Fruit fly (Drosophila melanogaster): ENCODE results near the gene side-II.
A peak's percentile ranks its signal among the peaks of the same experiment; 100 is the strongest.

side-II gene

dm6 chr2L:15009703-15010102, 37.6 kb upstream of the side-II start, which contains the start of the genes THG and Rnmt (continued):
- TF ChIP-seq CG4707 (GFP tag; optimal IDR thresholded peaks at IDR 0.05): peak; percentile 20
- TF ChIP-seq sc (optimal IDR thresholded peaks at IDR 0.05): no peak
- TF ChIP-seq sc (GFP tag; optimal IDR thresholded peaks at IDR 0.05): peak; percentile 61
- peak; percentile 50 for TF ChIP-seq HHEX (GFP tag; optimal IDR thresholded peaks at IDR 0.05)
- TF ChIP-seq Ravus (GFP tag; IDR thresholded peaks at IDR 0.05): peak; percentile 28; the same call in 1 of the 2 replicates
- TF ChIP-seq NK7.1 (GFP tag; optimal IDR thresholded peaks at IDR 0.05): peak; percentile 0
- peak; percentile 79 for TF ChIP-seq hb (GFP tag; IDR thresholded peaks at IDR 0.05; ENCODE audit: partially characterized antibody)
- peak; percentile 52; the same call in 2 of the 3 replicates for TF ChIP-seq CG2889 (GFP tag; IDR thresholded peaks at IDR 0.05)
- peak; percentile 82 for TF ChIP-seq E2f1 (GFP tag; IDR thresholded peaks at IDR 0.05)
- TF ChIP-seq CG17361 (GFP tag; IDR thresholded peaks at IDR 0.05): peak; percentile 78
- peak; percentile 74 for TF ChIP-seq nerfin-2 (GFP tag; IDR thresholded peaks at IDR 0.05; ENCODE audit: partially characterized antibody)
- TF ChIP-seq dpn (GFP tag; optimal IDR thresholded peaks at IDR 0.05): peak; percentile 68 to 90
- peak; percentile 90 for TF ChIP-seq zfh1 (GFP tag; IDR thresholded peaks at IDR 0.05)
- TF ChIP-seq CG11247 (GFP tag; IDR thresholded peaks at IDR 0.05): peak; percentile 89
- TF ChIP-seq BtbVII (GFP tag; optimal IDR thresholded peaks at IDR 0.05): peak; percentile 2
- peak; percentile 83 for TF ChIP-seq CG11504 (tag; optimal IDR thresholded peaks at IDR 0.05)
- peak; percentile 88 for TF ChIP-seq dmrt11E (tag; optimal IDR thresholded peaks at IDR 0.05)
- TF ChIP-seq CG3726 (GFP tag; IDR thresholded peaks at IDR 0.05): peak; percentile 65; the same call in 2 of the 3 replicates
- peak; percentile 84 for TF ChIP-seq CG34224 (GFP tag; IDR thresholded peaks at IDR 0.05; ENCODE audit: partially characterized antibody)
- TF ChIP-seq CG9609 (GFP tag; optimal IDR thresholded peaks at IDR 0.05): no peak
- TF ChIP-seq CG16779 (GFP tag; IDR thresholded peaks at IDR 0.05): 0 out of 2 replicates have a peak, but pooled peaks have one; percentile 9
- TF ChIP-seq slou (GFP tag; optimal IDR thresholded peaks at IDR 0.05): peak; percentile 43
- TF ChIP-seq NC2β (GFP tag; optimal IDR thresholded peaks at IDR 0.05): peak; percentile 88
- peak; percentile 7 for TF ChIP-seq kah (GFP tag; optimal IDR thresholded peaks at IDR 0.05)
- peak; percentile 9 for TF ChIP-seq Sin3A (optimal IDR thresholded peaks at IDR 0.05)
- peak; percentile 74 for TF ChIP-seq CG3281 (GFP tag; optimal IDR thresholded peaks at IDR 0.05)
- peak; percentile 62 for TF ChIP-seq CG18476 (GFP tag; optimal IDR thresholded peaks at IDR 0.05)
- TF ChIP-seq CG11560 (tag; IDR thresholded peaks at IDR 0.05): peak; percentile 51; the same call in 1 of the 3 replicates
- TF ChIP-seq CG10654 (GFP tag; optimal IDR thresholded peaks at IDR 0.05): peak; percentile 79
- peak; percentile 52 for TF ChIP-seq cwo (GFP tag; optimal IDR thresholded peaks at IDR 0.05)
- TF ChIP-seq Poxn (GFP tag; IDR thresholded peaks at IDR 0.05): peak; percentile 45; the same call in 1 of the 2 replicates
- peak; percentile 13 for TF ChIP-seq disco-r (GFP tag; optimal IDR thresholded peaks at IDR 0.05)
- TF ChIP-seq CG9932 (GFP tag; IDR thresholded peaks at IDR 0.05): peak; percentile 94
- peak; percentile 73 for TF ChIP-seq CG13624 (GFP tag; optimal IDR thresholded peaks at IDR 0.05)
- peak; percentile 71 for TF ChIP-seq vfl (GFP tag; optimal IDR thresholded peaks at IDR 0.05)
- TF ChIP-seq Aef1 (GFP tag; IDR thresholded peaks at IDR 0.05): peak; percentile 82
- peak; percentile 67 for TF ChIP-seq caup (GFP tag; optimal IDR thresholded peaks at IDR 0.05; ENCODE audit: severe bottlenecking)
- TF ChIP-seq Mes4 (GFP tag; optimal IDR thresholded peaks at IDR 0.05): peak; percentile 37
- peak; percentile 86 for TF ChIP-seq tin (GFP tag; optimal IDR thresholded peaks at IDR 0.05)
- TF ChIP-seq Dip3 (GFP tag; optimal IDR thresholded peaks at IDR 0.05): peak; percentile 60
- peak; percentile 38; the same call in 1 of the 2 replicates for TF ChIP-seq Lim3 (GFP tag; IDR thresholded peaks at IDR 0.05)
- TF ChIP-seq Hmx (GFP tag; optimal IDR thresholded peaks at IDR 0.05): peak; percentile 43
- TF ChIP-seq Dad (GFP tag; optimal IDR thresholded peaks at IDR 0.05): peak; percentile 64
- TF ChIP-seq CG17359 (tag; optimal IDR thresholded peaks at IDR 0.05): peak; percentile 72
- TF ChIP-seq CG9437 (GFP tag; optimal IDR thresholded peaks at IDR 0.05): peak; percentile 46
- TF ChIP-seq grn (GFP tag; optimal IDR thresholded peaks at IDR 0.05): no peak
- peak; percentile 55 for TF ChIP-seq nerfin-1 (tag; optimal IDR thresholded peaks at IDR 0.05)
- peak; percentile 59 for TF ChIP-seq CG17568 (GFP tag; optimal IDR thresholded peaks at IDR 0.05)
- TF ChIP-seq sug (tag; optimal IDR thresholded peaks at IDR 0.05): peak; percentile 83
- TF ChIP-seq H15 (GFP tag; IDR thresholded peaks at IDR 0.05): peak; percentile 83
- peak; percentile 35 for TF ChIP-seq CG16863 (GFP tag; optimal IDR thresholded peaks at IDR 0.05)

Data from whole organism, embryonic.